Worm (Caenorhabditis elegans) whole organism, L2 larva: ENCODE measurements around the gene mul-1.

ENCODE experiments used
- R02D3.7 ChIP-seq: fragments of 150-350 bp; optimal IDR thresholded peaks from 2 replicates; lab custom pipeline; 2014; ENCODE audit warnings: missing biosample characterization, missing genetic modification characterization
- ZK546.5 ChIP-seq: sonication (generic microtip); optimal IDR thresholded peaks from 2 replicates; lab custom pipeline; 2017; ENCODE audit warnings: missing biosample characterization, missing genetic modification characterization
- aly-2 ChIP-seq: fragments of 150-350 bp; optimal IDR thresholded peaks from 2 replicates; lab custom pipeline; 2014; ENCODE audit warnings: missing biosample characterization, missing genetic modification characterization
- ceh-82 ChIP-seq: fragments of 150-350 bp; optimal IDR thresholded peaks from 2 replicates; lab custom pipeline; 2014; ENCODE audit warnings: missing biosample characterization, missing genetic modification characterization
- crh-2 ChIP-seq: sonication (generic microtip); optimal IDR thresholded peaks from 2 replicates; lab custom pipeline; 2017; ENCODE audit warnings: missing biosample characterization, missing genetic modification characterization
- dmd-4 ChIP-seq: sonication (generic microtip); optimal IDR thresholded peaks from 2 replicates; lab custom pipeline; 2017; ENCODE audit warnings: missing biosample characterization, missing genetic modification characterization
- elt-3 ChIP-seq: sonication (generic microtip); optimal IDR thresholded peaks from 2 replicates; lab custom pipeline; 2017; ENCODE audit warnings: missing biosample characterization, missing genetic modification characterization
- nhr-77 ChIP-seq: fragments of 150-350 bp; optimal IDR thresholded peaks from 2 replicates; lab custom pipeline; 2014; ENCODE audit warnings: missing biosample characterization, missing genetic modification characterization
- snpc-4 ChIP-seq: fragments of 150-350 bp; optimal IDR thresholded peaks from 2 replicates; lab custom pipeline; 2014; ENCODE audit warnings: missing biosample characterization, missing genetic modification characterization
- unc-39 ChIP-seq: fragments of 150-350 bp; optimal IDR thresholded peaks from 2 replicates; lab custom pipeline; 2014; ENCODE audit warnings: missing biosample characterization, missing genetic modification characterization
- unc-55 ChIP-seq: fragments of 150-350 bp; sonication (generic microtip); optimal IDR thresholded peaks from 3 replicates; lab custom pipeline; 2014; ENCODE audit warnings: missing biosample characterization, missing genetic modification reagents, missing genetic modification characterization
- ztf-4 ChIP-seq: fragments of 150-350 bp; optimal IDR thresholded peaks from 2 replicates; lab custom pipeline; 2014; ENCODE audit warnings: missing biosample characterization, missing genetic modification characterization

- TF ChIP-seq R02D3.7 (no peak), unc-55 (GFP tag; lab: Kevin White, UChicago) (no peak), elt-3 (no peak), ZK546.5 (no peak), aly-2 (tag; lab: Kevin White, UChicago) (no peak), ceh-82 (tag; lab: Kevin White, UChicago) (no peak), ztf-4 (no peak), nhr-77 (no peak), unc-39 (tag; lab: Kevin White, UChicago) (no peak), snpc-4 (tag; lab: Kevin White, UChicago) (no peak), dmd-4 (tag; lab: Kevin White, UChicago) (no peak), crh-2 (tag; lab: Kevin White, UChicago) (no peak)
Measured at ce11 chrIV:4080846-4081245, 42.1 kb downstream of the mul-1 start, which contains the start of the genes C35B1.9 and C35B1.3.
